Fruit fly (Drosophila melanogaster) whole organism, pupa: Measurements from ENCODE around the gene Cad74A.

Experiments
- CG13204 ChIP-seq: fragments of 200-800 bp; sonication (Bioruptor generic); optimal IDR thresholded peaks from 2 replicates; lab custom pipeline; 2018; ENCODE audit warnings: missing biosample characterization, mild to moderate bottlenecking, missing genetic modification characterization, moderate library complexity
- CG15710 ChIP-seq: fragments of 200-800 bp; sonication (Bioruptor generic); optimal IDR thresholded peaks from 2 replicates; lab custom pipeline; 2018; ENCODE audit warnings: missing biosample characterization, mild to moderate bottlenecking, missing genetic modification characterization, moderate library complexity
- CG17806 ChIP-seq: fragments of 200-800 bp; sonication (Bioruptor generic); optimal IDR thresholded peaks from 2 replicates; lab custom pipeline; 2018; ENCODE audit warnings: missing biosample characterization, mild to moderate bottlenecking, missing genetic modification characterization, moderate library complexity
- CG32121 ChIP-seq: fragments of 200-800 bp; sonication (Bioruptor generic); IDR thresholded peaks from 2 replicates; pipeline ENCODE4 v1.3.6; 2022; ENCODE audit warnings: missing biosample characterization, missing genetic modification characterization
- CG4496 ChIP-seq: fragments of 200-800 bp; sonication (Bioruptor generic); IDR thresholded peaks from 3 replicates; pipeline ENCODE4 v1.3.6; 2022; ENCODE audit warnings: missing biosample characterization, missing genetic modification characterization
- Ets98B ChIP-seq: fragments of 200-800 bp; sonication (Bioruptor generic); IDR thresholded peaks from 2 replicates; pipeline ENCODE4 v1.3.6; 2022; ENCODE audit warnings: missing biosample characterization, missing genetic modification characterization
- Snoo ChIP-seq: fragments of 200-800 bp; sonication (Bioruptor generic); optimal IDR thresholded peaks from 3 replicates; lab custom pipeline; 2017; ENCODE audit warnings: missing biosample characterization, mild to moderate bottlenecking, missing genetic modification characterization, inconsistent platforms
- fd96Ca ChIP-seq: fragments of 200-800 bp; sonication (Bioruptor generic); IDR thresholded peaks from 3 replicates; pipeline ENCODE4 v1.3.6; 2022; ENCODE audit warnings: missing biosample characterization, missing genetic modification characterization
- rn ChIP-seq: fragments of 200-800 bp; sonication (Bioruptor generic); IDR thresholded peaks from 2 replicates; pipeline ENCODE4 v1.3.6; 2022; ENCODE audit warnings: missing biosample characterization, missing genetic modification characterization

DNA sequence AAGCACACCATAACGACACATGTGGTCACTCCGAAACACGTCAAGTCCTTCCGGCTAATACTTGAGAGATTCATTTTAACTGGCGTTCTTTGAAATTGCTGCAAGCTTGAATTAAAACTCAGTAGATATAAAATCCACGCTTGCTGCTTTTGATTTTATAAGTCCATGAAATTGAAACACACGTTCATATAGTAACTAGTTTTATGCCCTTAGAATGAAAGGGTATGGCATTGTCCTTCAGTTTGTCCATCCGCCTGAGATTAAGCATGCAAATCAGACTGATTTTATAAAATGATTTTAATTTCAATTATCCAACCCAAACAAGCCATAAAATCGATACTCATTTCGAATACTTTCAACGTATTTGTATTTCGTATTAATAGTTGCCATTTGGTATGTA, 34.7 kb downstream of the Cad74A start, which contains the start of gene brv2:
- TF ChIP-seq CG17806 (tag; lab: Kevin White, UChicago) = no peak
- TF ChIP-seq CG15710 (tag; lab: Kevin White, UChicago) = no peak
- TF ChIP-seq Snoo (tag; lab: Kevin White, UChicago) = no peak
- no peak for TF ChIP-seq fd96Ca
- TF ChIP-seq CG4496 (GFP tag; lab: Robert Waterston, UW) = no peak
- TF ChIP-seq Ets98B (GFP tag; lab: Robert Waterston, UW) = no peak
- TF ChIP-seq CG13204 (GFP tag; lab: Kevin White, UChicago) = no peak
- TF ChIP-seq rn = no peak
- TF ChIP-seq CG32121 (GFP tag; lab: Robert Waterston, UW) = no peak
